Fruit fly (Drosophila melanogaster): ENCODE results near the gene SelG.

The SelG gene

DNA sequence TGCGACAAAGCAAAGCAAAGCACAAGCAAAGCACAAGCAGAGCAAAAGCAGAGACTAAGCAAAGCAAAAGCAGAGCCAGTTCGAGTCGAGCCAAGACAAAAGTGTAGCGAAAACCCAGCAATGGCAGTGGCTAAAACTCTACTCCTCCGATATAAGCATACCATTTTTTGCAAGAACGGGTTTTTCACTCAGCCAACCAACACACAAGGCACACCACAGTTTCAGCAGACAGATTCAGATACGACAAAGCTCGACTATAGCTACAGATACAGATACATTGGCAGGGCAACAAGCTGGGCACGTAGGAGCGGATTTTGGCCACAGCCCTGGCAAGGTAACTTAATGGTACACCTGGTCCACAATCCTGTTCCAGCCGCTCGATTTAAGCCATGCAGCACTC lies 26.5 kb downstream of the SelG start:
- TF ChIP-seq CTCF (optimal IDR thresholded peaks at IDR 0.05) (no peak), CG8478 (optimal IDR thresholded peaks at IDR 0.05) (no peak)

- TF ChIP-seq CTCF (optimal IDR thresholded peaks at IDR 0.05) (no peak), CG8478 (optimal IDR thresholded peaks at IDR 0.05) (no peak)
These were observed 28.1 kb downstream of the SelG start for dm6 chrX:11915154-11915593.

- TF ChIP-seq CG8478 (optimal IDR thresholded peaks at IDR 0.05): no peak
- TF ChIP-seq CTCF (optimal IDR thresholded peaks at IDR 0.05): no peak
These were observed 30.1 kb downstream of the SelG start, which contains the start of gene pot for dm6 chrX:11917056-11917633. pot (minus strand) TSS chrX:11917260.

DNA sequence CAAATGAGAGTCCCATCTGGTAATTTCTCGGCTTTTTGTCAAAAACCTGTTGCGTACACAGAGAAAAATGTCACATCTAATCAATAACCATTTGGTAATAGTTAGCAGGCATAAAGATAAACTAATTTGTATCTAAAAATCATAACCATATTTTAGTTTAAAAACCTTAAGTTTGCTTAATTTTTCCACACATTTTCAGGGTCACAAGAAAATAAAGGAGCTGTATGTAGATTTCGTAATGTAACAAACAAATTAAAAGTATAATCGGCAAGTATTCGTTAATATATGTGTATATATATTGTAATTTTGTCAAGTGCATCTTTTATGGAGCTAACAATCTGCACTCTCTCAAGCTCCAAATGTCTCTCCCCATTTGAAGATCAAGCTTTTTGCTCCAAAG lies 33.9 kb downstream of the SelG start:
- TF ChIP-seq CG8478 (optimal IDR thresholded peaks at IDR 0.05) (no peak), CTCF (optimal IDR thresholded peaks at IDR 0.05) (no peak)

DNA sequence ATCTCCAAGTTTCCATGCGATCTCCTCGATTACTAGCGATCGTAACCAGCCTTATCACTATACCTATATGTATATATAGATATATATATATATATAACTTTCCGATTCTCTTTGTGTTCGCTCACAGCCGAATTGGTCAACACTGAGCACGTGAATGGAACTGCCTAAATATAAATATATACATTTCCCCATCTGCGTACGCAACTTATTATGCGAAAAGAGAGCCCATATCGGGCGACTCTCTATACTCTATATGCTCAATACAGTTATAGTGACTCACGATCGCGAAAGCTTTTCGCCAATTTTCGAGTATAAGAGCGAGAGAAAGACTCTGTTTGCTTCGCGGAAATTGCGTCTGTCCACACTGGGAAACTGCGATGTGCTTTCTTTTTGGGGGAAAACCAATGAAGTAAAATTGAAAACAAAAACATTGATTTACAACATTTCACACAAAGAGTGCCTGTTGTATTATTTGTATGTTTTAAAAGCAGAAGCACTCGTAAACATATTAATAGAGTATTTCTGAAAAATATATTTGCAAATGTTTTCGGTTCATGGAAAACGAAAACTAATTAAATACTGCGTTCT lies 35.7 kb downstream of the SelG start:
- no peak for TF ChIP-seq CG8478 (optimal IDR thresholded peaks at IDR 0.05)
- no peak for TF ChIP-seq CTCF (optimal IDR thresholded peaks at IDR 0.05)

dm6 chrX:11923698-11924097 lies 36.6 kb downstream of the SelG start:
- TF ChIP-seq CTCF (optimal IDR thresholded peaks at IDR 0.05) (no peak), CG8478 (optimal IDR thresholded peaks at IDR 0.05) (no peak)

- TF ChIP-seq CTCF (optimal IDR thresholded peaks at IDR 0.05) (no peak), CG8478 (optimal IDR thresholded peaks at IDR 0.05) (no peak)
These were observed 37.5 kb downstream of the SelG start, which contains the start of gene Sclp for dm6 chrX:11924562-11924961. Sclp (minus strand) TSS chrX:11924662.

DNA sequence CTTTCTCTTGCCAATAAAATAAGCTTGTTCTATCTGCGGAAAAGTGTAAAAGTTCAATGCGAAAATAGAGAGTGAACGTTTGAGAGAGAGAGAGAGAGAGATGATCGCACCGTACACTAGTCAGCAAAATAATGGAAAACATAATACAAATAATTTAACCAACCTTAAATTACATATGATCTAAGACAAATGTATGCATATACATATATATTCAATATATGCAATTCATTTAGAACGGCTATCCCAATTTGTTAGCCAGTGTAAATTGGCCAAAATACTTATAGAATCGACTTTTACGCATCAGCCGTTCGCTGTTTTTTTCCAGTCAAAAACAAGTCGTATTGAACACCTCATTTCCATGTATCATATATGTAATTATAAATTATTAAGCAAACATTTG lies 38.1 kb downstream of the SelG start:
- TF ChIP-seq CG8478 (optimal IDR thresholded peaks at IDR 0.05) (no peak), CTCF (optimal IDR thresholded peaks at IDR 0.05) (no peak)

dm6 chrX:11930726-11931125 lies 43.6 kb downstream of the SelG start, which contains the start of gene Pdzd8:
Pdzd8 (minus strand) TSS chrX:11930850.
- TF ChIP-seq CTCF (optimal IDR thresholded peaks at IDR 0.05) (no peak), CG8478 (optimal IDR thresholded peaks at IDR 0.05) (no peak)
